Worm (Caenorhabditis elegans): ENCODE measurements around the gene fbxa-85.

DNA sequence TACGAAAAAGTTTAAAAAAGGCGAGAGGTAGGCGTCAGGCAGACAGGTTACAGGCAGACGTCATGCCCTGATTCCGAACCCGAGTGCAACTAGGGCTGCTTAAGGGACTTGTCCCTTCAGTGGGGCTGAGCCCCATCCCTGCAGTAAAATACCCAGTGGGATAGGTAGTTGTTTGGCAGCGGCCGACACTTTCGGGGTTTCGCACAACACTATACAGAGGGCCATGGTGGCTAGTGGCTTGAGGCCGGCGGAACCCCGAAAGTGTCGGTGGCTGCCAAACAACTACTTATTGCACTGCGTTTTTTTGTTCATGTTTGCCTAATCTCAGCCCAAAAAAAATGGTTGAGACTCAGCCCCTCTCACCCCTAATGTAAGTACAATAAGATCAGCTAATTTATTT lies 43.4 kb upstream of the fbxa-85 start:
- TF ChIP-seq irx-1 (tag; optimal IDR thresholded peaks at IDR 0.05) = no peak
- no peak for TF ChIP-seq nhr-77 (tag; optimal IDR thresholded peaks at IDR 0.05)
- TF ChIP-seq ceh-82 (tag; optimal IDR thresholded peaks at IDR 0.05) = no peak
- TF ChIP-seq skn-1 (tag; optimal IDR thresholded peaks at IDR 0.05) = no peak
- no peak for TF ChIP-seq lsy-2 (tag; optimal IDR thresholded peaks at IDR 0.05)
- no peak for TF ChIP-seq egl-27 (tag; optimal IDR thresholded peaks at IDR 0.05)
- no peak for TF ChIP-seq fos-1 (tag; optimal IDR thresholded peaks at IDR 0.05)
- no peak for TF ChIP-seq ama-1 (optimal IDR thresholded peaks at IDR 0.05)
- no peak for TF ChIP-seq nhr-12 (tag; optimal IDR thresholded peaks at IDR 0.05)
